Worm (Caenorhabditis elegans): ENCODE results near the gene num-1.

ce11 chrV:20873144-20873543 lies 43.5 kb downstream of the num-1 start:
- TF ChIP-seq php-3 (GFP tag; IDR thresholded peaks at IDR 0.05) = no peak
- TF ChIP-seq ztf-11 (tag; optimal IDR thresholded peaks at IDR 0.05) = no peak
